Worm (Caenorhabditis elegans) whole organism, late embryonic: ENCODE results near the gene npr-34.

Experiments used
- C08G9.2 ChIP-seq: sonication (generic microtip); optimal IDR thresholded peaks from 2 replicates; lab custom pipeline; 2016; ENCODE audit warnings: mild to moderate bottlenecking, missing genetic modification characterization, moderate library complexity, missing compliant biosample characterization
- C38D4.7 ChIP-seq: fragments of 200-800 bp; sonication (Bioruptor generic); optimal IDR thresholded peaks from 2 replicates; lab custom pipeline; 2018; ENCODE audit warnings: mild to moderate bottlenecking, missing genetic modification characterization, moderate library complexity, missing compliant biosample characterization
- F13H6.1 ChIP-seq: sonication (generic microtip); optimal IDR thresholded peaks from 2 replicates; lab custom pipeline; 2016; ENCODE audit warnings: missing genetic modification characterization, missing compliant biosample characterization
- K02D7.2 ChIP-seq: sonication (generic microtip); optimal IDR thresholded peaks from 2 replicates; lab custom pipeline; 2017; ENCODE audit warnings: mild to moderate bottlenecking, missing genetic modification characterization, missing compliant biosample characterization
- Y22D7AL.16 ChIP-seq: sonication (generic microtip); optimal IDR thresholded peaks from 2 replicates; lab custom pipeline; 2016; ENCODE audit warnings: missing genetic modification characterization, missing compliant biosample characterization
- ama-1 ChIP-seq: fragments of 150-350 bp; optimal IDR thresholded peaks from 2 replicates; lab custom pipeline; 2014
- ceh-14 ChIP-seq: sonication (generic microtip); optimal IDR thresholded peaks from 2 replicates; lab custom pipeline; 2016; ENCODE audit warnings: missing genotype, missing genetic modification characterization, missing compliant biosample characterization
- ceh-18 ChIP-seq: sonication (generic microtip); optimal IDR thresholded peaks from 2 replicates; lab custom pipeline; 2016; ENCODE audit warnings: missing genetic modification characterization, missing compliant biosample characterization
- ceh-24 ChIP-seq: sonication (generic microtip); optimal IDR thresholded peaks from 2 replicates; lab custom pipeline; 2016; ENCODE audit warnings: mild to moderate bottlenecking, missing genetic modification characterization, missing compliant biosample characterization
- ceh-30 ChIP-seq: fragments of 150-350 bp; optimal IDR thresholded peaks from 2 replicates; lab custom pipeline; 2014; ENCODE audit warnings: missing biosample characterization, missing genetic modification characterization
- ceh-45 ChIP-seq: fragments of 200-800 bp; sonication (Bioruptor generic); IDR thresholded peaks from 2 replicates; pipeline ENCODE4 v1.3.6; 2022; ENCODE audit warnings: missing genetic modification reagents, missing genetic modification characterization, missing compliant biosample characterization
- ceh-48 ChIP-seq: sonication (generic microtip); optimal IDR thresholded peaks from 2 replicates; lab custom pipeline; 2016; ENCODE audit warnings: missing genetic modification characterization, inconsistent platforms, missing compliant biosample characterization
- che-1 ChIP-seq: sonication (generic microtip); optimal IDR thresholded peaks from 2 replicates; lab custom pipeline; 2016; ENCODE audit warnings: mild to moderate bottlenecking, missing genetic modification characterization, missing compliant biosample characterization
- ets-4 ChIP-seq: sonication (generic microtip); optimal IDR thresholded peaks from 2 replicates; lab custom pipeline; 2016; ENCODE audit warnings: missing genetic modification characterization, missing compliant biosample characterization
- eyg-1 ChIP-seq: sonication (generic microtip); optimal IDR thresholded peaks from 2 replicates; lab custom pipeline; 2016; ENCODE audit warnings: missing genotype, missing genetic modification characterization, missing compliant biosample characterization
- fkh-10 ChIP-seq: fragments of 150-350 bp; optimal IDR thresholded peaks from 2 replicates; lab custom pipeline; 2014; ENCODE audit warnings: missing biosample characterization, missing genetic modification reagents, missing genetic modification characterization
- gmeb-2 ChIP-seq: sonication (generic microtip); optimal IDR thresholded peaks from 2 replicates; lab custom pipeline; 2016; ENCODE audit warnings: missing genetic modification characterization, inconsistent platforms, missing compliant biosample characterization
- hlh-13 ChIP-seq: fragments of 200-800 bp; sonication (Bioruptor generic); optimal IDR thresholded peaks from 2 replicates; lab custom pipeline; 2018; ENCODE audit warnings: mild to moderate bottlenecking, missing genetic modification characterization, missing compliant biosample characterization
- hlh-15 ChIP-seq: sonication (generic microtip); optimal IDR thresholded peaks from 2 replicates; lab custom pipeline; 2016; ENCODE audit warnings: missing genetic modification characterization, missing compliant biosample characterization
- hlh-6 ChIP-seq: sonication (generic microtip); optimal IDR thresholded peaks from 2 replicates; lab custom pipeline; 2016; ENCODE audit warnings: missing genotype, missing genetic modification characterization, missing compliant biosample characterization
- madf-2 ChIP-seq: sonication (generic microtip); optimal IDR thresholded peaks from 2 replicates; lab custom pipeline; 2017; ENCODE audit warnings: missing genetic modification characterization, missing compliant biosample characterization
- mec-3 ChIP-seq: sonication (generic microtip); optimal IDR thresholded peaks from 2 replicates; lab custom pipeline; 2016; ENCODE audit warnings: borderline replicate concordance, missing genetic modification characterization, missing compliant biosample characterization
- nfya-1 ChIP-seq: sonication (generic microtip); optimal IDR thresholded peaks from 2 replicates; lab custom pipeline; 2017; ENCODE audit warnings: missing genetic modification characterization, mild to moderate bottlenecking, missing compliant biosample characterization, antibody characterized with exemption, moderate library complexity
- nhr-11 ChIP-seq: fragments of 150-350 bp; optimal IDR thresholded peaks from 2 replicates; lab custom pipeline; 2014; ENCODE audit warnings: missing biosample characterization, missing genetic modification characterization
- npax-4 ChIP-seq: sonication (generic microtip); optimal IDR thresholded peaks from 2 replicates; lab custom pipeline; 2016; ENCODE audit warnings: missing genetic modification characterization, missing compliant biosample characterization
- odd-2 ChIP-seq: sonication (generic microtip); optimal IDR thresholded peaks from 2 replicates; lab custom pipeline; 2017; ENCODE audit warnings: antibody characterized with exemption, mild to moderate bottlenecking, missing genetic modification characterization, missing compliant biosample characterization
- pag-3 ChIP-seq: sonication (generic microtip); optimal IDR thresholded peaks from 2 replicates; lab custom pipeline; 2016; ENCODE audit warnings: missing compliant biosample characterization, missing genetic modification characterization, borderline replicate concordance
- pax-1 ChIP-seq: fragments of 150-350 bp; optimal IDR thresholded peaks from 2 replicates; lab custom pipeline; 2014; ENCODE audit warnings: missing biosample characterization, missing genetic modification characterization
- pha-2 ChIP-seq: sonication (generic microtip); optimal IDR thresholded peaks from 2 replicates; lab custom pipeline; 2017; ENCODE audit warnings: mild to moderate bottlenecking, missing genetic modification characterization, missing compliant biosample characterization
- pha-4 ChIP-seq: fragments of 150-350 bp; optimal IDR thresholded peaks from 2 replicates; lab custom pipeline; 2018; ENCODE audit warnings: missing biosample characterization, missing genetic modification reagents, missing genetic modification characterization
- pqm-1 ChIP-seq: sonication (generic microtip); optimal IDR thresholded peaks from 2 replicates; lab custom pipeline; 2016; ENCODE audit warnings: missing genetic modification characterization, missing compliant biosample characterization
- pros-1 ChIP-seq: fragments of 150-350 bp; optimal IDR thresholded peaks from 2 replicates; lab custom pipeline; 2014; ENCODE audit warnings: missing biosample characterization, missing genetic modification reagents, missing genetic modification characterization
- ref-2 ChIP-seq: sonication (generic microtip); optimal IDR thresholded peaks from 2 replicates; lab custom pipeline; 2016; ENCODE audit warnings: missing genetic modification characterization, missing compliant biosample characterization
- sox-4 ChIP-seq: sonication (generic microtip); optimal IDR thresholded peaks from 2 replicates; lab custom pipeline; 2017; ENCODE audit warnings: mild to moderate bottlenecking, missing genetic modification characterization, inconsistent platforms, missing compliant biosample characterization
- unc-42 ChIP-seq: sonication (generic microtip); optimal IDR thresholded peaks from 2 replicates; lab custom pipeline; 2016; ENCODE audit warnings: missing genotype, missing genetic modification characterization, missing compliant biosample characterization
- unc-55 ChIP-seq: sonication (generic microtip); optimal IDR thresholded peaks from 2 replicates; lab custom pipeline; 2017; ENCODE audit warnings: missing biosample characterization, missing genetic modification reagents, missing genetic modification characterization
- zip-5 ChIP-seq: sonication (generic microtip); optimal IDR thresholded peaks from 2 replicates; lab custom pipeline; 2016; ENCODE audit warnings: missing genetic modification characterization, missing compliant biosample characterization
- ztf-16 ChIP-seq: sonication (generic microtip); optimal IDR thresholded peaks from 2 replicates; lab custom pipeline; 2017; ENCODE audit warnings: missing genetic modification characterization, missing compliant biosample characterization

npr-34 gene

DNA sequence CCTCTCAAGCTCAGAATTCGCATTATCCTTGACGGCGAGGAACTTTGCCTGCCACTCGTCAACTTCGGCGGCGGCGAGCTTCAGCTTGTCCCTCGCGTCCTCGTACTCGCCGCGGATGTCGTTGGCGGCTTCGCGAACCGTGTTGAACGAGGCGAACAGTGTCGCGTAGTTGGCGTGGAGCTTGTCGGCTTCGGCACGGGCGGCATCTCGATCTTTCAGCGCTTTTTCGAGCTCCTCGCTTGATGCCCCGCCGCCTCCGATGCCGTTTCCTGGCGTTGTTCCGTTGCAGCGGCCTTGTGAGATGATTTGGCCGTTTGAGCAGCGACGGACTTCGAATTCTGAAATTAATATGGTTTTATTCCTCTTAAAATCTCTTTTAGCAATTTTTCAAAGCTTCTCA, 14.2 kb upstream of the npr-34 start:
- TF ChIP-seq odd-2 (tag; lab: Kevin White, UChicago) (no peak), ceh-30 (tag; lab: Kevin White, UChicago) (no peak), F13H6.1 (tag; lab: Kevin White, UChicago) (no peak), pha-2 (tag; lab: Kevin White, UChicago) (no peak), ref-2 (tag; lab: Kevin White, UChicago) (no peak), eyg-1 (tag; lab: Kevin White, UChicago) (no peak), pag-3 (tag; lab: Kevin White, UChicago) (no peak), sox-4 (no peak), ztf-16 (tag; lab: Kevin White, UChicago) (no peak), ceh-48 (tag; lab: Kevin White, UChicago) (no peak), nhr-11 (tag; lab: Kevin White, UChicago) (no peak), unc-42 (tag; lab: Kevin White, UChicago) (no peak), C38D4.7 (GFP tag; lab: Kevin White, UChicago) (no peak)

DNA sequence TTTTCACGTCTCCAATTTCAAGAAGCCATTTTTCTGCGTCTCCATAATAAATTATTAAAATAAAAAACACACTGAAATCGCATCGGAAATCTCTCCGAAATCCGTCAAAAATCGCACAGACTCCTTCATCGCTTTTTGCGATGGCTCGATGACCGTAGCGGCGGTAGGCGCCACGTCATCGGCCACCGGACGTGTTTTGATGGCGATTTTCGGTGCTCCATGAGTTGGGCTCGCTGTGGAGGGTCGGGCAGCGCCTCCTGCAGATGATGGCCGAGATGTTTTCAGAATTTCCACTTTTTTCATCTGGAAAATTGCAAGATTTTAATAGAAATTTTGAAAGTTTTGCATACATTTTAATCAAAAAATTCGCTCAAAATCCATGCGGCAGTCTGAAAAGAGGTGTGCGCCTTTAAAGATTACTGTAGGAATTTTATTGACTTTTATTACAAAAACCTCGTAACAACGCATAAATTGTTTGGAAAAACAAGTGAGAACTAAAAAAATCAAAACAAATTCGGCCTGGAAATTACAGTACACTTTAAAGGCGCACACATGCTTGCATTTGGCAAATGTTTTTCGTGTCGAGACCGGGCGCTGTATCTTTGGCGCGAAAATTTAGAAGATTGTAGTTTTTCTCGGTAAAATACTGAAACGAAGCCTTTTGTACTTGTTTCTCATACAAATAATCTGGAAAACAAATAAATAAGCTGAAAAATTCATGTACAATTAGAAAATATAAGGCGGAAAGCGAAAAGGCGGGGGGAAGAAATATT, 13.3 kb upstream of the npr-34 start, which contains the start of gene smg-9:
smg-9 (minus strand) TSS at position 663 of the 773 bp plus-strand sequence.
- TF ChIP-seq pag-3 (tag; lab: Kevin White, UChicago) (no peak), zip-5 (tag; lab: Kevin White, UChicago) (no peak), fkh-10 (GFP tag; lab: Kevin White, UChicago) (no peak), C38D4.7 (GFP tag; lab: Kevin White, UChicago) (no peak), pqm-1 (tag; lab: Kevin White, UChicago) (no peak), che-1 (tag; lab: Kevin White, UChicago) (no peak), gmeb-2 (no peak), unc-55 (GFP tag; lab: Kevin White, UChicago) (no peak), ceh-30 (tag; lab: Kevin White, UChicago) (no peak), nfya-1 (tag; lab: Kevin White, UChicago) (no peak), hlh-15 (tag; lab: Kevin White, UChicago) (no peak), ceh-14 (tag; lab: Kevin White, UChicago) (no peak), madf-2 (tag; lab: Kevin White, UChicago) (no peak), nhr-11 (tag; lab: Kevin White, UChicago) (no peak), C08G9.2 (tag; lab: Kevin White, UChicago) (no peak), ceh-24 (tag; lab: Kevin White, UChicago) (no peak), ets-4 (tag; lab: Kevin White, UChicago) (no peak)
- TF ChIP-seq, all 69 proteins: peak for 0

DNA sequence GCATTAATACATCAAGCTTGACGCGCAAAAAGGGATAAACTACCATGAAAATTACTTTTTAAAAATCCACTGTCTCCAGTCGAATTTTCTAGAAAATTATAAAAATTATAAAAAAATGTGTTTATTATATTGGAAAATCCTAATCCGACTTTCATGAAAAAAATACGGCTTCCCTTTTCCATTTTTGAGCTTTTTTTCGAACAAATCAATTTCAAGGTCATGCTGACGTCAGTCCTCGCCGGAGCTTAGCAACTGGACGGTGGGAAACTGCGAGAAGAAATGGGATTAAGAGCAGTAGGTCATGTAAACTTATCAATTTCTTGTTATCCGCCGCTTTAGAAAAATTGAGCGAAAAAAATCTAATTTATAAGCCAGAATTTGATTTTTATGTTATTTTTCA, 6.1 kb upstream of the npr-34 start:
- TF ChIP-seq pax-1 (tag; lab: Kevin White, UChicago) (no peak), mec-3 (tag; lab: Kevin White, UChicago) (no peak), C38D4.7 (GFP tag; lab: Kevin White, UChicago) (no peak), npax-4 (tag; lab: Kevin White, UChicago) (no peak), pha-4 (no peak), ceh-45 (no peak), Y22D7AL.16 (tag; lab: Kevin White, UChicago) (no peak), ama-1 (lab: Kevin White, UChicago) (no peak), pqm-1 (tag; lab: Kevin White, UChicago) (no peak), pros-1 (tag; lab: Kevin White, UChicago) (no peak)

- TF ChIP-seq ama-1 (lab: Kevin White, UChicago) (no peak), hlh-6 (tag; lab: Kevin White, UChicago) (no peak), hlh-13 (GFP tag; lab: Kevin White, UChicago) (no peak), gmeb-2 (no peak), K02D7.2 (tag; lab: Kevin White, UChicago) (no peak), ceh-18 (tag; lab: Kevin White, UChicago) (no peak)
These were observed 5.6 kb downstream of the npr-34 start, which contains the start of gene glna-1 for ce11 chrII:14733424-14733823. TSS of gene glna-1 (minus strand) at chrII:14733524.
